Fruit fly (Drosophila melanogaster) whole organism, prepupa: ENCODE data around the gene nbs.
A peak's percentile ranks its signal among the peaks of the same experiment; 100 is the strongest.

Experiments used
- CG10669 ChIP-seq: fragments of 200-800 bp; sonication (Bioruptor generic); optimal IDR thresholded peaks from 3 replicates; lab custom pipeline; 2018; ENCODE audit warnings: missing biosample characterization, mild to moderate bottlenecking, missing genetic modification characterization, moderate library complexity
- CG11294 ChIP-seq: fragments of 200-800 bp; sonication (Bioruptor generic); IDR thresholded peaks from 2 replicates; pipeline ENCODE4 v1.3.6; 2022; ENCODE audit warnings: missing biosample characterization, missing genetic modification characterization
- CG11762 ChIP-seq: fragments of 200-800 bp; sonication (Bioruptor generic); optimal IDR thresholded peaks from 3 replicates; lab custom pipeline; 2016; ENCODE audit warnings: missing biosample characterization, missing genetic modification characterization; ENCODE audit not compliant: insufficient read depth
- CG11902 ChIP-seq: fragments of 200-800 bp; sonication (Bioruptor generic); optimal IDR thresholded peaks from 3 replicates; lab custom pipeline; 2016; ENCODE audit warnings: missing biosample characterization, missing genetic modification characterization
- CG15336 ChIP-seq: fragments of 200-800 bp; sonication (Bioruptor generic); IDR thresholded peaks from 2 replicates; pipeline ENCODE4 v1.3.6; 2022; ENCODE audit warnings: missing biosample characterization, missing genetic modification characterization
- CG1621 ChIP-seq: fragments of 200-800 bp; sonication (Bioruptor generic); optimal IDR thresholded peaks from 3 replicates; lab custom pipeline; 2018; ENCODE audit warnings: missing biosample characterization, mild to moderate bottlenecking, missing genetic modification characterization
- CG3032 ChIP-seq: fragments of 200-800 bp; optimal IDR thresholded peaks from 2 replicates; lab custom pipeline; 2019; ENCODE audit warnings: missing biosample characterization, mild to moderate bottlenecking, missing genetic modification characterization, moderate library complexity
- CG31627 ChIP-seq: fragments of 200-800 bp; sonication (Bioruptor generic); optimal IDR thresholded peaks from 3 replicates; lab custom pipeline; 2016; ENCODE audit warnings: missing biosample characterization, missing genetic modification characterization
- CG32006 ChIP-seq: fragments of 200-800 bp; sonication (Bioruptor generic); optimal IDR thresholded peaks from 3 replicates; lab custom pipeline; 2017; ENCODE audit warnings: missing biosample characterization, mild to moderate bottlenecking, missing genetic modification characterization
- CG34406 ChIP-seq: fragments of 200-800 bp; sonication (Bioruptor generic); optimal IDR thresholded peaks from 3 replicates; lab custom pipeline; 2016; ENCODE audit warnings: missing biosample characterization, missing genetic modification characterization
- CG3919 ChIP-seq: fragments of 200-800 bp; sonication (Bioruptor generic); optimal IDR thresholded peaks from 3 replicates; lab custom pipeline; 2016; ENCODE audit warnings: missing biosample characterization, missing genetic modification characterization
- CG4318 ChIP-seq: fragments of 200-800 bp; sonication (Bioruptor generic); optimal IDR thresholded peaks from 3 replicates; lab custom pipeline; 2017; ENCODE audit warnings: missing biosample characterization, mild to moderate bottlenecking, missing genetic modification characterization
- CG6163 ChIP-seq: fragments of 200-800 bp; sonication (Bioruptor generic); IDR thresholded peaks from 3 replicates; pipeline ENCODE4 v1.3.6; 2022; ENCODE audit warnings: missing biosample characterization, missing genetic modification characterization
- CG6276 ChIP-seq: fragments of 200-800 bp; sonication (Bioruptor generic); optimal IDR thresholded peaks from 2 replicates; lab custom pipeline; 2017; ENCODE audit warnings: missing biosample characterization, mild to moderate bottlenecking, missing genetic modification characterization
- CG6792 ChIP-seq: fragments of 200-800 bp; sonication (Bioruptor generic); optimal IDR thresholded peaks from 3 replicates; lab custom pipeline; 2016; ENCODE audit warnings: missing biosample characterization, missing genetic modification characterization
- CG6808 ChIP-seq: fragments of 200-800 bp; sonication (Bioruptor generic); optimal IDR thresholded peaks from 3 replicates; lab custom pipeline; 2017; ENCODE audit warnings: missing biosample characterization, missing genetic modification characterization, mild to moderate bottlenecking, moderate library complexity, missing genetic modification reagents
- CG6854 ChIP-seq: fragments of 200-800 bp; sonication (Bioruptor generic); optimal IDR thresholded peaks from 2 replicates; lab custom pipeline; 2017; ENCODE audit warnings: missing biosample characterization, mild to moderate bottlenecking, missing genetic modification characterization
- CG8119 ChIP-seq: fragments of 200-800 bp; sonication (Bioruptor generic); IDR thresholded peaks from 3 replicates; pipeline ENCODE4 v1.3.6; 2022; ENCODE audit warnings: missing biosample characterization, missing genetic modification characterization
- CG8319 ChIP-seq: fragments of 200-800 bp; sonication (Bioruptor generic); optimal IDR thresholded peaks from 3 replicates; lab custom pipeline; 2016; ENCODE audit warnings: missing biosample characterization, missing genetic modification characterization
- CG8632 ChIP-seq: fragments of 200-800 bp; sonication (Bioruptor generic); optimal IDR thresholded peaks from 3 replicates; lab custom pipeline; 2016; ENCODE audit warnings: missing biosample characterization, missing genetic modification characterization
- Eip75B ChIP-seq: fragments of 200-800 bp; sonication (Bioruptor generic); optimal IDR thresholded peaks from 3 replicates; lab custom pipeline; 2016; ENCODE audit warnings: missing biosample characterization, missing genetic modification characterization
- Eip93F ChIP-seq: fragments of 200-800 bp; sonication (Bioruptor generic); optimal IDR thresholded peaks from 2 replicates; lab custom pipeline; 2016; ENCODE audit warnings: missing biosample characterization, mild to moderate bottlenecking, missing genetic modification characterization
- Ets21C ChIP-seq: fragments of 200-800 bp; sonication (Bioruptor generic); optimal IDR thresholded peaks from 3 replicates; lab custom pipeline; 2016; ENCODE audit warnings: missing biosample characterization, missing genetic modification characterization
- Ets96B ChIP-seq: fragments of 200-800 bp; optimal IDR thresholded peaks from 2 replicates; lab custom pipeline; 2019; ENCODE audit warnings: missing biosample characterization, mild to moderate bottlenecking, missing genetic modification characterization, moderate library complexity
- Gug ChIP-seq: fragments of 200-800 bp; sonication (Bioruptor generic); IDR thresholded peaks from 2 replicates; pipeline ENCODE4 v1.3.6; 2022; ENCODE audit warnings: missing biosample characterization, missing genetic modification characterization
- Hr39 ChIP-seq: fragments of 200-800 bp; sonication (Bioruptor generic); optimal IDR thresholded peaks from 2 replicates; lab custom pipeline; 2016; ENCODE audit warnings: missing biosample characterization, missing genetic modification characterization
- Hr4 ChIP-seq: fragments of 200-800 bp; sonication (Bioruptor generic); optimal IDR thresholded peaks from 3 replicates; lab custom pipeline; 2016; ENCODE audit warnings: missing biosample characterization, missing genetic modification characterization
- Met ChIP-seq: fragments of 200-800 bp; sonication (Bioruptor generic); optimal IDR thresholded peaks from 3 replicates; lab custom pipeline; 2016; ENCODE audit warnings: missing biosample characterization, missing genetic modification characterization
- Smox ChIP-seq: fragments of 200-800 bp; sonication (Bioruptor generic); optimal IDR thresholded peaks from 3 replicates; lab custom pipeline; 2016; ENCODE audit warnings: missing biosample characterization, missing genetic modification characterization
- Sox15 ChIP-seq: fragments of 200-800 bp; sonication (Bioruptor generic); optimal IDR thresholded peaks from 3 replicates; lab custom pipeline; 2016; ENCODE audit warnings: missing biosample characterization, missing genetic modification characterization
- acj6 ChIP-seq: fragments of 200-800 bp; sonication (Bioruptor generic); optimal IDR thresholded peaks from 3 replicates; lab custom pipeline; 2016; ENCODE audit warnings: missing biosample characterization, missing genetic modification characterization
- dsx ChIP-seq: fragments of 200-800 bp; optimal IDR thresholded peaks from 3 replicates; lab custom pipeline; 2019; ENCODE audit warnings: missing biosample characterization, mild to moderate bottlenecking, missing genetic modification characterization, moderate library complexity; ENCODE audit not compliant: poor library complexity, severe bottlenecking
- eg ChIP-seq: fragments of 200-800 bp; sonication (Bioruptor generic); IDR thresholded peaks from 3 replicates; pipeline ENCODE4 v1.3.6; 2022; ENCODE audit warnings: missing biosample characterization, missing genetic modification characterization
- esn ChIP-seq: fragments of 200-800 bp; sonication (Bioruptor generic); optimal IDR thresholded peaks from 2 replicates; lab custom pipeline; 2016; ENCODE audit warnings: missing biosample characterization, mild to moderate bottlenecking, missing genetic modification characterization, moderate library complexity
- fd59A ChIP-seq: fragments of 200-800 bp; sonication (Bioruptor generic); optimal IDR thresholded peaks from 2 replicates; lab custom pipeline; 2017; ENCODE audit warnings: missing biosample characterization, mild to moderate bottlenecking, missing genetic modification characterization, missing genetic modification reagents
- fd85E ChIP-seq: fragments of 200-800 bp; sonication (Bioruptor generic); optimal IDR thresholded peaks from 3 replicates; lab custom pipeline; 2016; ENCODE audit warnings: missing biosample characterization, missing genetic modification characterization
- net ChIP-seq: fragments of 200-800 bp; sonication (Bioruptor generic); optimal IDR thresholded peaks from 3 replicates; lab custom pipeline; 2016; ENCODE audit warnings: missing biosample characterization, missing genetic modification characterization
- pdm3 ChIP-seq: fragments of 200-800 bp; sonication (Bioruptor generic); optimal IDR thresholded peaks from 3 replicates; lab custom pipeline; 2016; ENCODE audit warnings: missing biosample characterization, missing genetic modification characterization
- svp ChIP-seq: fragments of 200-800 bp; sonication (Bioruptor generic); peaks from one replicate; lab custom pipeline; 2016; ENCODE audit warnings: missing biosample characterization, missing genetic modification characterization
- topi ChIP-seq: fragments of 200-800 bp; sonication (Bioruptor generic); optimal IDR thresholded peaks from 3 replicates; lab custom pipeline; 2016; ENCODE audit warnings: missing biosample characterization, missing genetic modification characterization

nbs gene

dm6 chr3L:9708797-9709196 is 14.2 kb downstream of the nbs start:
- TF ChIP-seq CG8119 (no peak), acj6 (GFP tag; lab: Kevin White, UChicago) (no peak), dsx (no peak), CG15336 (GFP tag; lab: Robert Waterston, UW) (no peak), fd85E (GFP tag; lab: Kevin White, UChicago) (no peak), Ets21C (GFP tag; lab: Kevin White, UChicago) (no peak), CG3919 (no peak), CG6808 (no peak), Eip93F (GFP tag; lab: Kevin White, UChicago) (no peak), Sox15 (no peak), CG32006 (no peak), Eip75B (GFP tag; lab: Kevin White, UChicago) (no peak), Hr4 (GFP tag; lab: Kevin White, UChicago) (no peak), CG6792 (no peak), CG6276 (GFP tag; lab: Kevin White, UChicago) (no peak), svp (GFP tag; lab: Kevin White, UChicago) (no peak), net (GFP tag; lab: Kevin White, UChicago) (no peak), Met (GFP tag; lab: Kevin White, UChicago) (no peak)

- no peak for TF ChIP-seq CG1621
- no peak for TF ChIP-seq CG31627 (GFP tag; lab: Kevin White, UChicago)
- no peak for TF ChIP-seq CG34406
- no peak for TF ChIP-seq Smox (GFP tag; lab: Kevin White, UChicago)
- TF ChIP-seq CG8119 = no peak
- no peak for TF ChIP-seq topi (GFP tag; lab: Kevin White, UChicago)
- no peak for TF ChIP-seq CG6163 (GFP tag; lab: Robert Waterston, UW)
- TF ChIP-seq CG11902 (GFP tag; lab: Kevin White, UChicago) = no peak
- TF ChIP-seq svp (GFP tag; lab: Kevin White, UChicago) = no peak
- TF ChIP-seq dsx = no peak
- no peak for TF ChIP-seq CG32006
- TF ChIP-seq CG8632 = no peak
- no peak for TF ChIP-seq Ets96B (tag; lab: Kevin White, UChicago)
- no peak for TF ChIP-seq CG3919
- TF ChIP-seq eg = no peak
- no peak for TF ChIP-seq CG11294 (GFP tag; lab: Robert Waterston, UW)
- no peak for TF ChIP-seq CG11762
- no peak for TF ChIP-seq CG8319 (GFP tag; lab: Kevin White, UChicago)
Measured at dm6 chr3L:9705591-9705990, 17.4 kb downstream of the nbs start.

- no peak for TF ChIP-seq Hr39 (GFP tag; lab: Kevin White, UChicago)
- TF ChIP-seq CG1621 = peak; percentile 85
- no peak; the same call in 1 of the 2 replicates for TF ChIP-seq CG15336 (GFP tag; lab: Robert Waterston, UW)
- peak; percentile 9 for TF ChIP-seq esn (GFP tag; lab: Kevin White, UChicago)
- peak; percentile 63 for TF ChIP-seq svp (GFP tag; lab: Kevin White, UChicago)
- TF ChIP-seq fd85E (GFP tag; lab: Kevin White, UChicago) = no peak
- TF ChIP-seq eg = 0 out of 3 replicates have a peak, but pooled peaks have one; percentile 28
Measured at dm6 chr3L:9704162-9704748, 18.7 kb downstream of the nbs start, which contains the start of gene CG16711. Gene CG16711, plus strand, starts transcription at chr3L:9704331.

dm6 chr3L:9703495-9703894 is 19.5 kb downstream of the nbs start, which contains the start of gene CG6761:
Gene CG6761, minus strand, starts transcription at chr3L:9703595.
- TF ChIP-seq fd59A (GFP tag; lab: Kevin White, UChicago) (no peak), Sox15 (no peak), Ets96B (tag; lab: Kevin White, UChicago) (no peak), CG11902 (GFP tag; lab: Kevin White, UChicago) (no peak), Gug (GFP tag; lab: Robert Waterston, UW) (no peak), CG4318 (no peak), CG6854 (GFP tag; lab: Kevin White, UChicago) (no peak), Hr39 (GFP tag; lab: Kevin White, UChicago) (no peak), CG8632 (no peak), CG3032 (tag; lab: Kevin White, UChicago) (no peak), CG10669 (GFP tag; lab: Kevin White, UChicago) (no peak), CG34406 (no peak), pdm3 (no peak)
